Fruit fly (Drosophila melanogaster) whole organism, adult: ENCODE results near the gene Vha16-5.

ENCODE experiments used
- CG11617 ChIP-seq: fragments of 200-800 bp; sonication (Bioruptor generic); optimal IDR thresholded peaks from 2 replicates; lab custom pipeline; 2017; ENCODE audit warnings: mild to moderate bottlenecking, missing biosample characterization, missing genetic modification reagents, missing genetic modification characterization
- CG12768 ChIP-seq: fragments of 200-800 bp; sonication (Bioruptor generic); optimal IDR thresholded peaks from 2 replicates; lab custom pipeline; 2017; ENCODE audit warnings: missing biosample characterization, missing genetic modification characterization, mild to moderate bottlenecking, moderate library complexity, missing genetic modification reagents
- CG14711 ChIP-seq: fragments of 200-800 bp; sonication (Bioruptor generic); optimal IDR thresholded peaks from 2 replicates; lab custom pipeline; 2018; ENCODE audit warnings: missing biosample characterization, mild to moderate bottlenecking, missing genetic modification characterization, moderate library complexity
- CG33017 ChIP-seq: fragments of 200-800 bp; sonication (Bioruptor generic); optimal IDR thresholded peaks from 2 replicates; lab custom pipeline; 2018; ENCODE audit warnings: missing biosample characterization, mild to moderate bottlenecking, missing genetic modification characterization, moderate library complexity
- CG5204 ChIP-seq: fragments of 200-800 bp; sonication (Bioruptor generic); optimal IDR thresholded peaks from 2 replicates; lab custom pipeline; 2016; ENCODE audit warnings: missing biosample characterization, missing genetic modification characterization
- CG7101 ChIP-seq: fragments of 200-800 bp; sonication (Bioruptor generic); optimal IDR thresholded peaks from 2 replicates; lab custom pipeline; 2018; ENCODE audit warnings: missing biosample characterization, mild to moderate bottlenecking, missing genetic modification characterization, moderate library complexity
- Hr96 ChIP-seq: fragments of 200-800 bp; sonication (Bioruptor generic); optimal IDR thresholded peaks from 2 replicates; lab custom pipeline; 2016; ENCODE audit warnings: missing biosample characterization, missing genetic modification characterization
- cic ChIP-seq: fragments of 200-800 bp; sonication (Bioruptor generic); optimal IDR thresholded peaks from 2 replicates; lab custom pipeline; 2017; ENCODE audit warnings: missing biosample characterization, mild to moderate bottlenecking, missing genetic modification characterization, moderate library complexity
- cnc ChIP-seq, 2 experiments: fragments of >200 bp; optimal IDR thresholded peaks; 2 replicates each; lab custom pipeline; 2017
- kay ChIP-seq: fragments of 200-800 bp; sonication (Bioruptor generic); peaks from one replicate; lab custom pipeline; 2016; ENCODE audit warnings: missing biosample characterization, missing genetic modification characterization, borderline replicate concordance
- tj ChIP-seq: fragments of 200-800 bp; sonication (Bioruptor generic); optimal IDR thresholded peaks from 3 replicates; lab custom pipeline; 2017; ENCODE audit warnings: missing biosample characterization, mild to moderate bottlenecking, missing genetic modification characterization, moderate library complexity
- toe ChIP-seq: fragments of 200-800 bp; sonication (Bioruptor generic); optimal IDR thresholded peaks from 2 replicates; lab custom pipeline; 2016; ENCODE audit warnings: missing biosample characterization, missing genetic modification characterization

- TF ChIP-seq CG11617 (GFP tag; lab: Kevin White, UChicago) (no peak), CG12768 (no peak), CG33017 (no peak), toe (GFP tag; lab: Kevin White, UChicago) (no peak), CG5204 (GFP tag; lab: Kevin White, UChicago) (no peak), CG7101 (no peak), cnc (optimal IDR thresholded peaks at IDR 0.05; lab: Kevin White, UChicago) (no peak), kay (GFP tag; lab: Kevin White, UChicago) (no peak), cic (GFP tag; lab: Kevin White, UChicago) (no peak), tj (no peak), Hr96 (GFP tag; lab: Kevin White, UChicago) (no peak), CG14711 (tag; lab: Kevin White, UChicago) (no peak)
Observed at dm6 chr2L:10735923-10736322, 920 bp downstream of the Vha16-5 start, which contains the start of gene Nup107.
